Worm (Caenorhabditis elegans) whole organism, L3 larva: ENCODE data around the gene cec-5.

Experiments
- aly-2 ChIP-seq: fragments of 150-350 bp; optimal IDR thresholded peaks from 2 replicates; lab custom pipeline; 2014; ENCODE audit warnings: missing biosample characterization, missing genetic modification characterization
- egl-27 ChIP-seq: sonication (generic microtip); optimal IDR thresholded peaks from 4 replicates; lab custom pipeline; 2017; ENCODE audit warnings: missing biosample characterization, missing genetic modification reagents, missing genetic modification characterization
- elt-1 ChIP-seq: fragments of 150-350 bp; optimal IDR thresholded peaks from 2 replicates; lab custom pipeline; 2014; ENCODE audit warnings: missing biosample characterization, missing genetic modification characterization
- fos-1 ChIP-seq: fragments of 150-350 bp; optimal IDR thresholded peaks from 2 replicates; lab custom pipeline; 2014; ENCODE audit warnings: missing biosample characterization, missing genetic modification characterization
- nhr-23 ChIP-seq: fragments of 150-350 bp; optimal IDR thresholded peaks from 2 replicates; lab custom pipeline; 2014; ENCODE audit warnings: missing biosample characterization, missing genetic modification reagents, missing genetic modification characterization
- nhr-237 ChIP-seq: fragments of 150-350 bp; optimal IDR thresholded peaks from 2 replicates; lab custom pipeline; 2014; ENCODE audit warnings: missing biosample characterization, missing genetic modification characterization
- pha-4 ChIP-seq: fragments of 150-350 bp; optimal IDR thresholded peaks from 2 replicates; lab custom pipeline; 2014; ENCODE audit warnings: missing biosample characterization, missing genetic modification reagents, missing genetic modification characterization
- sea-2 ChIP-seq: fragments of 150-350 bp; sonication (generic microtip); optimal IDR thresholded peaks from 4 replicates; lab custom pipeline; 2014; ENCODE audit warnings: missing biosample characterization, missing genetic modification reagents, missing genetic modification characterization
- skn-1 ChIP-seq: fragments of 150-350 bp; optimal IDR thresholded peaks from 2 replicates; lab custom pipeline; 2014; ENCODE audit warnings: missing biosample characterization, missing genetic modification characterization
- tbx-2 ChIP-seq: sonication (generic microtip); optimal IDR thresholded peaks from 2 replicates; lab custom pipeline; 2016; ENCODE audit warnings: mild to moderate bottlenecking, missing genetic modification characterization, missing compliant biosample characterization
- unc-62 ChIP-seq: fragments of 150-350 bp; sonication (generic microtip); optimal IDR thresholded peaks from 4 replicates; lab custom pipeline; 2014; ENCODE audit warnings: missing biosample characterization, missing genetic modification reagents, missing genetic modification characterization
- ztf-11 ChIP-seq: fragments of 150-350 bp; optimal IDR thresholded peaks from 2 replicates; lab custom pipeline; 2014; ENCODE audit warnings: missing biosample characterization, missing genetic modification characterization

DNA sequence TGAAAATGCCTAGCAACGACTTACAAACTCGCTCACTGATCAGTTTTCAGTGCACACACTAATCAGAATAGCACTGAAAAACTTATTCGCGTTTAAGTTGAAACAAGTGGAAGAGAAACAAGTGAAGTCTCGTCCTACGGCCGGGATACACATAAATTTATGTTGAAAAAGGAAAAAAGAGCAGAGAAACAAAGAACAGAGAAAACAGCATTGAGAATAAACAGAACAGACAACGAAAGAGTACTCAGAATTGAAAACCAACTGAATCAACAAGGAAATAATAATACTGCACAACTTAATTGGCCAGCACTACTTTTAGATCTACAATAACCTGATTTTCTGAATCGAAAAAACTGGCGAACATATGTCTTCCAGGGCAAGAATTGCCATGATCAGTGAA, 25.6 kb downstream of the cec-5 start, which contains the start of gene F49E8.6:
- no peak for TF ChIP-seq ztf-11 (tag; lab: Kevin White, UChicago)
- TF ChIP-seq sea-2 (GFP tag; lab: Kevin White, UChicago) = no peak
- no peak for TF ChIP-seq skn-1 (tag; lab: Kevin White, UChicago)
- TF ChIP-seq tbx-2 (tag; lab: Kevin White, UChicago) = no peak
- no peak for TF ChIP-seq unc-62 (GFP tag; lab: Kevin White, UChicago)
- TF ChIP-seq fos-1 (tag; lab: Kevin White, UChicago) = no peak
- TF ChIP-seq nhr-23 (tag; lab: Kevin White, UChicago) = no peak
- TF ChIP-seq aly-2 (tag; lab: Kevin White, UChicago) = no peak
- TF ChIP-seq elt-1 (tag; lab: Kevin White, UChicago) = no peak
- no peak for TF ChIP-seq nhr-237 (tag; lab: Kevin White, UChicago)
- peak; percentile 57 for TF ChIP-seq pha-4 (tag; lab: Kevin White, UChicago)
- no peak for TF ChIP-seq egl-27 (tag; lab: Kevin White, UChicago)
